Worm (Caenorhabditis elegans) whole organism, late embryonic: ENCODE data around the gene C14A4.8.

Source experiments
- C08G9.2 ChIP-seq: sonication (generic microtip); optimal IDR thresholded peaks from 2 replicates; lab custom pipeline; 2016; ENCODE audit warnings: mild to moderate bottlenecking, missing genetic modification characterization, moderate library complexity, missing compliant biosample characterization
- C38D4.7 ChIP-seq: fragments of 200-800 bp; sonication (Bioruptor generic); optimal IDR thresholded peaks from 2 replicates; lab custom pipeline; 2018; ENCODE audit warnings: mild to moderate bottlenecking, missing genetic modification characterization, moderate library complexity, missing compliant biosample characterization
- F13H6.1 ChIP-seq: sonication (generic microtip); optimal IDR thresholded peaks from 2 replicates; lab custom pipeline; 2016; ENCODE audit warnings: missing genetic modification characterization, missing compliant biosample characterization
- K02D7.2 ChIP-seq: sonication (generic microtip); optimal IDR thresholded peaks from 2 replicates; lab custom pipeline; 2017; ENCODE audit warnings: mild to moderate bottlenecking, missing genetic modification characterization, missing compliant biosample characterization
- Y22D7AL.16 ChIP-seq: sonication (generic microtip); optimal IDR thresholded peaks from 2 replicates; lab custom pipeline; 2016; ENCODE audit warnings: missing genetic modification characterization, missing compliant biosample characterization
- ama-1 ChIP-seq: fragments of 150-350 bp; optimal IDR thresholded peaks from 2 replicates; lab custom pipeline; 2014
- ceh-14 ChIP-seq: sonication (generic microtip); optimal IDR thresholded peaks from 2 replicates; lab custom pipeline; 2016; ENCODE audit warnings: missing genotype, missing genetic modification characterization, missing compliant biosample characterization
- ceh-18 ChIP-seq: sonication (generic microtip); optimal IDR thresholded peaks from 2 replicates; lab custom pipeline; 2016; ENCODE audit warnings: missing genetic modification characterization, missing compliant biosample characterization
- ceh-19 ChIP-seq: fragments of 200-800 bp; sonication (Bioruptor generic); optimal IDR thresholded peaks from 2 replicates; lab custom pipeline; 2018; ENCODE audit warnings: mild to moderate bottlenecking, missing genetic modification characterization, missing compliant biosample characterization
- ceh-2 ChIP-seq: sonication (generic microtip); optimal IDR thresholded peaks from 2 replicates; lab custom pipeline; 2016; ENCODE audit warnings: missing genotype, missing genetic modification characterization, missing compliant biosample characterization
- ceh-22 ChIP-seq: sonication (generic microtip); optimal IDR thresholded peaks from 2 replicates; lab custom pipeline; 2017; ENCODE audit warnings: missing biosample characterization, missing genetic modification characterization
- ceh-34 ChIP-seq: sonication (generic microtip); optimal IDR thresholded peaks from 2 replicates; lab custom pipeline; 2016; ENCODE audit warnings: mild to moderate bottlenecking, missing genetic modification characterization, missing compliant biosample characterization
- ceh-48 ChIP-seq: sonication (generic microtip); optimal IDR thresholded peaks from 2 replicates; lab custom pipeline; 2016; ENCODE audit warnings: missing genetic modification characterization, inconsistent platforms, missing compliant biosample characterization
- dve-1 ChIP-seq: sonication (generic microtip); optimal IDR thresholded peaks from 2 replicates; lab custom pipeline; 2017; ENCODE audit warnings: antibody characterized with exemption, mild to moderate bottlenecking, missing genetic modification characterization, missing compliant biosample characterization
- elt-2 ChIP-seq: sonication (generic microtip); optimal IDR thresholded peaks from 2 replicates; lab custom pipeline; 2016; ENCODE audit warnings: missing genetic modification reagents, missing genetic modification characterization, missing compliant biosample characterization
- ets-4 ChIP-seq: sonication (generic microtip); optimal IDR thresholded peaks from 2 replicates; lab custom pipeline; 2016; ENCODE audit warnings: missing genetic modification characterization, missing compliant biosample characterization
- fax-1 ChIP-seq: sonication (generic microtip); optimal IDR thresholded peaks from 2 replicates; lab custom pipeline; 2016; ENCODE audit warnings: missing genotype, missing genetic modification characterization, missing compliant biosample characterization
- fkh-10 ChIP-seq: fragments of 150-350 bp; optimal IDR thresholded peaks from 2 replicates; lab custom pipeline; 2014; ENCODE audit warnings: missing biosample characterization, missing genetic modification reagents, missing genetic modification characterization
- gmeb-2 ChIP-seq: sonication (generic microtip); optimal IDR thresholded peaks from 2 replicates; lab custom pipeline; 2016; ENCODE audit warnings: missing genetic modification characterization, inconsistent platforms, missing compliant biosample characterization
- hlh-15 ChIP-seq: sonication (generic microtip); optimal IDR thresholded peaks from 2 replicates; lab custom pipeline; 2016; ENCODE audit warnings: missing genetic modification characterization, missing compliant biosample characterization
- hlh-30 ChIP-seq: sonication (generic microtip); optimal IDR thresholded peaks from 2 replicates; lab custom pipeline; 2017; ENCODE audit warnings: antibody characterized with exemption, missing genetic modification characterization, missing compliant biosample characterization; ENCODE audit not compliant: insufficient read depth
- hlh-8 ChIP-seq: sonication (generic microtip); optimal IDR thresholded peaks from 2 replicates; lab custom pipeline; 2016; ENCODE audit warnings: missing genotype, missing genetic modification characterization, missing compliant biosample characterization
- madf-2 ChIP-seq: sonication (generic microtip); optimal IDR thresholded peaks from 2 replicates; lab custom pipeline; 2017; ENCODE audit warnings: missing genetic modification characterization, missing compliant biosample characterization
- npax-4 ChIP-seq: sonication (generic microtip); optimal IDR thresholded peaks from 2 replicates; lab custom pipeline; 2016; ENCODE audit warnings: missing genetic modification characterization, missing compliant biosample characterization
- pag-3 ChIP-seq: sonication (generic microtip); optimal IDR thresholded peaks from 2 replicates; lab custom pipeline; 2016; ENCODE audit warnings: missing compliant biosample characterization, missing genetic modification characterization, borderline replicate concordance
- pat-9 ChIP-seq: fragments of 200-800 bp; sonication (Bioruptor generic); optimal IDR thresholded peaks from 2 replicates; lab custom pipeline; 2018; ENCODE audit warnings: mild to moderate bottlenecking, missing genetic modification characterization, moderate library complexity, missing compliant biosample characterization
- pax-1 ChIP-seq: fragments of 150-350 bp; optimal IDR thresholded peaks from 2 replicates; lab custom pipeline; 2014; ENCODE audit warnings: missing biosample characterization, missing genetic modification characterization
- pha-2 ChIP-seq: sonication (generic microtip); optimal IDR thresholded peaks from 2 replicates; lab custom pipeline; 2017; ENCODE audit warnings: mild to moderate bottlenecking, missing genetic modification characterization, missing compliant biosample characterization
- pha-4 ChIP-seq: fragments of 150-350 bp; optimal IDR thresholded peaks from 2 replicates; lab custom pipeline; 2018; ENCODE audit warnings: missing biosample characterization, missing genetic modification reagents, missing genetic modification characterization
- rnt-1 ChIP-seq: sonication (generic microtip); optimal IDR thresholded peaks from 2 replicates; lab custom pipeline; 2016; ENCODE audit warnings: missing genetic modification characterization, missing compliant biosample characterization
- syd-9 ChIP-seq: sonication (generic microtip); optimal IDR thresholded peaks from 2 replicates; lab custom pipeline; 2016; ENCODE audit warnings: mild to moderate bottlenecking, missing genetic modification characterization, moderate library complexity, missing compliant biosample characterization
- tbx-2 ChIP-seq: sonication (generic microtip); optimal IDR thresholded peaks from 2 replicates; lab custom pipeline; 2016; ENCODE audit warnings: missing genetic modification characterization, missing compliant biosample characterization
- unc-42 ChIP-seq: sonication (generic microtip); optimal IDR thresholded peaks from 2 replicates; lab custom pipeline; 2016; ENCODE audit warnings: missing genotype, missing genetic modification characterization, missing compliant biosample characterization
- unc-86 ChIP-seq: sonication (generic microtip); optimal IDR thresholded peaks from 2 replicates; lab custom pipeline; 2016; ENCODE audit warnings: missing genetic modification characterization, missing compliant biosample characterization
- ztf-16 ChIP-seq: sonication (generic microtip); optimal IDR thresholded peaks from 2 replicates; lab custom pipeline; 2017; ENCODE audit warnings: missing genetic modification characterization, missing compliant biosample characterization

Gene C14A4.8

DNA sequence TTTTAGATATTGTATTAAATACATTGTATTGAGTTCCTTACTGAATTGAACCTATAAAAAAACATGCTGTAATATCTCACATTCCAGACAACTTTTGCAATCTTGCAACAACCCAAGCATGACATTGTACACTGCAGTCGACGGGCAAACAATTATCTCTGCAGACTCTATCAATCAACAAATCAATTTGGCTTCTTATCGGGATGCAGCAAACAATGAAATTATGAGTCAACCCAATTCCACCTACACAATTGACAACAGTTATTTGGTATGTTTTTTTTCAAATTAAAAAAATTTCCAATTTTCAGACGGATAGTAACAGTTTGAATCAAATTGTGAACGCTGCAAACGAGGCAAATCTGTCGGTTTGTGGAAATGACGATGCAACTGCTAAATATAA lies 33.0 kb upstream of the C14A4.8 start:
- TF ChIP-seq hlh-30, result no peak
- no peak for TF ChIP-seq dve-1 (tag; lab: Kevin White, UChicago)
- no peak for TF ChIP-seq ceh-34 (tag; lab: Kevin White, UChicago)
- no peak for TF ChIP-seq fkh-10 (GFP tag; lab: Kevin White, UChicago)
- TF ChIP-seq hlh-8 (tag; lab: Kevin White, UChicago), result no peak
- TF ChIP-seq npax-4 (tag; lab: Kevin White, UChicago), result no peak
- no peak for TF ChIP-seq C38D4.7 (GFP tag; lab: Kevin White, UChicago)
- TF ChIP-seq unc-86 (tag; lab: Kevin White, UChicago), result no peak
- TF ChIP-seq fax-1 (tag; lab: Kevin White, UChicago), result no peak
- TF ChIP-seq Y22D7AL.16 (tag; lab: Kevin White, UChicago), result no peak
- no peak for TF ChIP-seq pha-2 (tag; lab: Kevin White, UChicago)
- TF ChIP-seq tbx-2, result no peak
- no peak for TF ChIP-seq F13H6.1 (tag; lab: Kevin White, UChicago)
- TF ChIP-seq ets-4 (tag; lab: Kevin White, UChicago), result no peak
- no peak for TF ChIP-seq C08G9.2
- TF ChIP-seq ceh-19 (GFP tag; lab: Kevin White, UChicago), result no peak
- no peak for TF ChIP-seq ama-1
- no peak for TF ChIP-seq rnt-1 (tag; lab: Kevin White, UChicago)

DNA sequence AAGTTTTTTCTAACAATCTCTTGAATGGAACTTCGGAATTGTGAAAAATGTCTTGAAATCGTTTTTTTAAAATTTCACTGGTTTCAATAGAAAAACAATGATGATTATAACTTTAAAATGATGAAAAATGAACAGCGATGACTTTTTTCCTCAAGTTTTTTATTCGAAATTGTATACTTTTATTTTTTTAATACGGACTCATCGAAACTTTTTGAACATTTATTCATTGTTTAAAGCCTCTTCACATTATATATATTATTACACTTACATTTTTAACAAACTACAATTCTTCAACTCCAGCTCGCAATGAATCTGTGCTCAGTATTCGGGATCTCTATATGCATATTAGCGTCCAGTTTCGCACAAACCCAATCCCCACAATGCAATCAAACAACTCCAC lies 30.0 kb upstream of the C14A4.8 start, which contains the start of gene M28.8:
M28.8 (plus strand) TSS at position 301 of the 400 bp plus-strand sequence.
- no peak for TF ChIP-seq rnt-1 (tag; lab: Kevin White, UChicago)
- no peak for TF ChIP-seq C38D4.7 (GFP tag; lab: Kevin White, UChicago)
- no peak for TF ChIP-seq hlh-15
- TF ChIP-seq pax-1, result no peak
- no peak for TF ChIP-seq ceh-14 (tag; lab: Kevin White, UChicago)
- no peak for TF ChIP-seq ceh-48 (tag; lab: Kevin White, UChicago)
- no peak for TF ChIP-seq ceh-22 (tag; lab: Kevin White, UChicago)
- TF ChIP-seq pag-3, result no peak

DNA sequence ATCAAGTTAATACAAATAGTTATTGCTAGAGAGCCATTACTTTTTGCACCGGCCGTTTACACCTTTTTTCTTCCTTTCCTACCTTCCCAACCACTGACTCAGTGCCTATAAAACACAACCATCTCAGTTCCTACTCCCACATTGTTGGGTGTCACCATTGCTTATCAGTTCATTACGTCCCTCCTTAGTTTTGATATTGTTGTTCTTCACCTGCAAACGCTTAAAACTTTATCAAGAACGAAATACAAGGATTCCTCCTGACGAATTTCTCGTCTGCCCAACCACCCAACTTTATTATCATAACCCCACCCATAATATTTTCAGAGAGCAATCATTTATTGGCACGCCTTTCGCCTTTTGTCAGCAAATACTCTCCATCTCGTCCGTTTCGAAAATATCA lies 29.1 kb upstream of the C14A4.8 start:
- TF ChIP-seq elt-2 (tag; lab: Kevin White, UChicago) (peak; percentile 37), hlh-15 (no peak)

DNA sequence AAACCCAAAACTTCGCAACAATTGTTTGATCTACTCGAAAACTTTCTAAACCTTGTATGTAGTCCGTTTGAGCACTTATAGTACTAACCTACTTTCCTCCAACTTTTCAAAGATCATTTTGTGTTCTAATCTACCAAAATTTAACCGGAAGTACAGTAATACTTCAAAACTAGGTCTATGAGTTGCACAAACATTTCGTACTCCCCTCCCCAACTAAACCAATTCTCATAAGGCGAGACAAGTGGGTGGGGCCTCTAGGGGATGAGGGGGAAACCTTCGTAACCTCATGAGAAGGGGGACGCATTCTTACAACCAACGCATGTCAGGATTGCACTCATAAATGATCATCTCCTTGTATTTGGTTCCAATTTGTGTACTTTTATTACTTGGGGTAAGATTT lies 24.0 kb upstream of the C14A4.8 start, which contains the start of gene cutl-9:
cutl-9 (plus strand) TSS at position 301 of the 400 bp plus-strand sequence.
- TF ChIP-seq ceh-14 (tag; lab: Kevin White, UChicago) (no peak), ceh-2 (tag; lab: Kevin White, UChicago) (no peak), ceh-18 (tag; lab: Kevin White, UChicago) (no peak), npax-4 (tag; lab: Kevin White, UChicago) (no peak), pat-9 (no peak), syd-9 (no peak), ceh-48 (tag; lab: Kevin White, UChicago) (no peak), ztf-16 (tag; lab: Kevin White, UChicago) (no peak), unc-86 (tag; lab: Kevin White, UChicago) (no peak), C38D4.7 (GFP tag; lab: Kevin White, UChicago) (no peak)

DNA sequence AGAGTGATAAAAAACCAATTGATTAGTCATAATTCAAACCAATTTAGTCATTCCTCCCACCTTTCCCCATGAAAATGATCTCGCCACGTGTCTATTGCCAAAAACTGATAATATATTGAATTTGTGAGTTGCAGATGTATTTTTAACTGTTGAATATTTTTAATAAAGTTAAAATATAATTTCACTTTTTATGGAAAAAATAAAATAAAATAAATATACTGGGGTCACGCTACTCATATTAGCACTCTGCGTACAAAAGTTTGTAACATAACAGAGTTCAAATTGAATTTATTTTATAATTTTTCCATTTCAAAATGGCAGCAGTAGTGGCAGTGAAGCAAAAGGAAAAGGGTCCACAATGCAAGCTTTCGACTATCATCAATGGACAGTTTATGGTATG lies 20.2 kb upstream of the C14A4.8 start, which contains the start of gene C14A4.13:
C14A4.13 (plus strand) TSS at position 301 of the 400 bp plus-strand sequence.
- TF ChIP-seq pha-4 (no peak), dve-1 (tag; lab: Kevin White, UChicago) (no peak), pat-9 (no peak), ceh-14 (tag; lab: Kevin White, UChicago) (no peak), K02D7.2 (no peak), ets-4 (tag; lab: Kevin White, UChicago) (no peak), gmeb-2 (tag; lab: Kevin White, UChicago) (no peak), pha-2 (tag; lab: Kevin White, UChicago) (no peak), madf-2 (tag; lab: Kevin White, UChicago) (no peak), unc-42 (tag; lab: Kevin White, UChicago) (no peak)
- TF ChIP-seq, all 69 proteins: peak for 0
